Worm (Caenorhabditis elegans): ENCODE results near the gene W02F12.8.
A peak's percentile ranks its signal among the peaks of the same experiment; 100 is the strongest.

DNA sequence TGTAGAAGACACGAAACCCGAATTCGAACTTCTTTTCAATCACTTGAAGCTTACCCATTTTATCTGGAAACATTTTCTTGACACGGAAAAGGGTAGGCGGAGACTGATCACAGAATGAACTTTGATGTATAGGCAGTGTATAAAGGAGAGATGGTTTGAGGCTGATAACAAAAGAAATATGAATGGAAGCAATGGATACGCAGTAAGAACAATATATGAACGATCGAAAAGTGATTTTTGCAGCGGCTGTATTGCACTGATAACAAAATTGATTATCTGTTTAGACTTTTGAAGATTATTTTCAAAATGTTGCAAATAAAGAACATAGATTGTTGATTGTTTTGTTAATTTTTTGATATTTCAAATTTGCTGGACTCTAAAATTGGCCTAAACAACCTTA is 28.8 kb downstream of the W02F12.8 start, which contains the start of gene pmp-5:
- peak; percentile 86 for TF ChIP-seq nhr-28 (tag; optimal IDR thresholded peaks at IDR 0.05)
- no peak for TF ChIP-seq ceh-82 (tag; optimal IDR thresholded peaks at IDR 0.05)
- no peak for TF ChIP-seq lin-29 (GFP tag; IDR thresholded peaks at IDR 0.05)
- TF ChIP-seq fos-1 (tag; optimal IDR thresholded peaks at IDR 0.05): no peak
- no peak for TF ChIP-seq aly-2 (tag; optimal IDR thresholded peaks at IDR 0.05)
- TF ChIP-seq spr-1 (tag; optimal IDR thresholded peaks at IDR 0.05): no peak
- peak in 1 of 2 experiments; percentile 88 for TF ChIP-seq unc-62 (GFP tag; optimal IDR thresholded peaks at IDR 0.05 in 1 of 2)
- no peak for TF ChIP-seq unc-62 (tag; optimal IDR thresholded peaks at IDR 0.05)
- no peak for TF ChIP-seq ZK546.5 (tag; optimal IDR thresholded peaks at IDR 0.05)
- no peak for TF ChIP-seq ceh-32 (tag; optimal IDR thresholded peaks at IDR 0.05; ENCODE audit: poor library complexity)
- no peak for TF ChIP-seq zag-1 (tag; optimal IDR thresholded peaks at IDR 0.05)
- TF ChIP-seq snpc-4 (tag; optimal IDR thresholded peaks at IDR 0.05): no peak
- no peak for TF ChIP-seq ztf-7 (tag; optimal IDR thresholded peaks at IDR 0.05)
- TF ChIP-seq pha-4 (GFP tag; IDR thresholded peaks at IDR 0.05): no peak
- TF ChIP-seq pha-4 (tag; optimal IDR thresholded peaks at IDR 0.05): no peak
- TF ChIP-seq daf-12 (tag; optimal IDR thresholded peaks at IDR 0.05): no peak
